Worm (Caenorhabditis elegans) whole organism, late embryonic: ENCODE measurements around the gene srx-56.

Experiments
- F13H6.1 ChIP-seq: sonication (generic microtip); optimal IDR thresholded peaks from 2 replicates; lab custom pipeline; 2016; ENCODE audit warnings: missing genetic modification characterization, missing compliant biosample characterization
- K02D7.2 ChIP-seq: sonication (generic microtip); optimal IDR thresholded peaks from 2 replicates; lab custom pipeline; 2017; ENCODE audit warnings: mild to moderate bottlenecking, missing genetic modification characterization, missing compliant biosample characterization
- ceh-19 ChIP-seq: fragments of 200-800 bp; sonication (Bioruptor generic); optimal IDR thresholded peaks from 2 replicates; lab custom pipeline; 2018; ENCODE audit warnings: mild to moderate bottlenecking, missing genetic modification characterization, missing compliant biosample characterization
- elt-2 ChIP-seq: sonication (generic microtip); optimal IDR thresholded peaks from 2 replicates; lab custom pipeline; 2016; ENCODE audit warnings: missing genetic modification reagents, missing genetic modification characterization, missing compliant biosample characterization
- fkh-10 ChIP-seq: fragments of 150-350 bp; optimal IDR thresholded peaks from 2 replicates; lab custom pipeline; 2014; ENCODE audit warnings: missing biosample characterization, missing genetic modification reagents, missing genetic modification characterization
- mec-3 ChIP-seq: sonication (generic microtip); optimal IDR thresholded peaks from 2 replicates; lab custom pipeline; 2016; ENCODE audit warnings: borderline replicate concordance, missing genetic modification characterization, missing compliant biosample characterization
- nfya-1 ChIP-seq: sonication (generic microtip); optimal IDR thresholded peaks from 2 replicates; lab custom pipeline; 2017; ENCODE audit warnings: missing genetic modification characterization, mild to moderate bottlenecking, missing compliant biosample characterization, antibody characterized with exemption, moderate library complexity
- nhr-11 ChIP-seq: fragments of 150-350 bp; optimal IDR thresholded peaks from 2 replicates; lab custom pipeline; 2014; ENCODE audit warnings: missing biosample characterization, missing genetic modification characterization
- pag-3 ChIP-seq: sonication (generic microtip); optimal IDR thresholded peaks from 2 replicates; lab custom pipeline; 2016; ENCODE audit warnings: missing compliant biosample characterization, missing genetic modification characterization, borderline replicate concordance
- pha-2 ChIP-seq: sonication (generic microtip); optimal IDR thresholded peaks from 2 replicates; lab custom pipeline; 2017; ENCODE audit warnings: mild to moderate bottlenecking, missing genetic modification characterization, missing compliant biosample characterization
- pha-4 ChIP-seq: fragments of 150-350 bp; optimal IDR thresholded peaks from 2 replicates; lab custom pipeline; 2018; ENCODE audit warnings: missing biosample characterization, missing genetic modification reagents, missing genetic modification characterization
- unc-42 ChIP-seq: sonication (generic microtip); optimal IDR thresholded peaks from 2 replicates; lab custom pipeline; 2016; ENCODE audit warnings: missing genotype, missing genetic modification characterization, missing compliant biosample characterization
- unc-86 ChIP-seq: sonication (generic microtip); optimal IDR thresholded peaks from 2 replicates; lab custom pipeline; 2016; ENCODE audit warnings: missing genetic modification characterization, missing compliant biosample characterization
- zip-5 ChIP-seq: sonication (generic microtip); optimal IDR thresholded peaks from 2 replicates; lab custom pipeline; 2016; ENCODE audit warnings: missing genetic modification characterization, missing compliant biosample characterization

DNA sequence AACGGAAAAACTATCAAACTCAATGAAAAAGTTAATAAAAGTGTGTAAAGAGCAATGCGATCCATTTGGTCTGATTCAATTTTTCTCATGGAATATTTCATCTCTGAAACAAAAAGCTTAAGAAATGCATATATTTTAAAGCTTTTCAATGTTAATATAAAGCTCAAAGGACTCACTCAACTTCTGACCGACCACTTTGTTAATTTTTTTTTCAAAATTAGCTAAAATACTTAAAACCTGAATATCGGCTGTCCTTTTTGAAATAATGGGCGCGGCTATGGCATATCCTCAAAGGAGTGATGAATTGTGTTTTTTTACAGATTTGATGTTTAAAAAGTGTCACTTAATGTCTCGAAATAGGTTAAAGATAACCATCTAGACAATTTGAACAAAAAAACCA lies 15.6 kb downstream of the srx-56 start, which contains the start of gene C02H6.1:
- TF ChIP-seq zip-5 (tag; lab: Kevin White, UChicago) (no peak), pha-4 (tag; lab: Kevin White, UChicago) (no peak), pha-2 (no peak), nhr-11 (tag; lab: Kevin White, UChicago) (no peak), pag-3 (no peak), unc-42 (tag; lab: Kevin White, UChicago) (no peak), elt-2 (tag; lab: Kevin White, UChicago) (no peak), F13H6.1 (no peak), fkh-10 (GFP tag; lab: Kevin White, UChicago) (no peak), nfya-1 (tag; lab: Kevin White, UChicago) (no peak), K02D7.2 (tag; lab: Kevin White, UChicago) (no peak), mec-3 (no peak), ceh-19 (GFP tag; lab: Kevin White, UChicago) (no peak), unc-86 (tag; lab: Kevin White, UChicago) (no peak)
